Worm (Caenorhabditis elegans) whole organism, midembryonic: Measurements from ENCODE around the gene hrg-2.

ENCODE experiments used
- T22C8.4 ChIP-seq: fragments of 200-800 bp; sonication (Bioruptor generic); IDR thresholded peaks from 2 replicates; pipeline ENCODE4 v1.3.6; 2022; ENCODE audit warnings: missing genetic modification characterization, missing compliant biosample characterization
- cog-1 ChIP-seq: sonication (generic microtip); optimal IDR thresholded peaks from 2 replicates; lab custom pipeline; 2016; ENCODE audit warnings: missing genetic modification characterization, missing compliant biosample characterization
- flt-1 ChIP-seq: fragments of 200-800 bp; sonication (Bioruptor generic); IDR thresholded peaks from 2 replicates; pipeline ENCODE4 v1.3.6; 2022; ENCODE audit warnings: missing genetic modification characterization, missing compliant biosample characterization
- klf-2 ChIP-seq: fragments of 200-800 bp; sonication (Bioruptor generic); conservative IDR thresholded peaks from 2 replicates; pipeline ENCODE4 v1.3.6; 2022; ENCODE audit warnings: missing genetic modification reagents, missing genetic modification characterization, missing compliant biosample characterization
- med-1 ChIP-seq: sonication (generic microtip); optimal IDR thresholded peaks from 2 replicates; lab custom pipeline; 2017; ENCODE audit warnings: missing genetic modification characterization, mild to moderate bottlenecking, missing compliant biosample characterization, antibody characterized with exemption, missing genetic modification reagents; ENCODE audit not compliant: insufficient read depth
- ref-1 ChIP-seq: fragments of 200-800 bp; sonication (Bioruptor generic); conservative IDR thresholded peaks from 2 replicates; pipeline ENCODE4 v1.3.6; 2022; ENCODE audit warnings: missing genetic modification reagents, missing genetic modification characterization, missing compliant biosample characterization
- tab-1 ChIP-seq: fragments of 200-800 bp; sonication (Bioruptor generic); IDR thresholded peaks from 2 replicates; pipeline ENCODE4 v1.3.6; 2022; ENCODE audit warnings: missing genetic modification characterization, missing compliant biosample characterization
- ztf-23 ChIP-seq: fragments of 200-800 bp; sonication (Bioruptor generic); IDR thresholded peaks from 2 replicates; pipeline ENCODE4 v1.3.6; 2022; ENCODE audit warnings: missing genetic modification reagents, missing genetic modification characterization, missing compliant biosample characterization
- ztf-29 ChIP-seq: fragments of 200-800 bp; sonication (Bioruptor generic); IDR thresholded peaks from 2 replicates; pipeline ENCODE4 v1.3.6; 2022; ENCODE audit warnings: missing genetic modification reagents, missing genetic modification characterization, missing compliant biosample characterization

hrg-2 gene

DNA sequence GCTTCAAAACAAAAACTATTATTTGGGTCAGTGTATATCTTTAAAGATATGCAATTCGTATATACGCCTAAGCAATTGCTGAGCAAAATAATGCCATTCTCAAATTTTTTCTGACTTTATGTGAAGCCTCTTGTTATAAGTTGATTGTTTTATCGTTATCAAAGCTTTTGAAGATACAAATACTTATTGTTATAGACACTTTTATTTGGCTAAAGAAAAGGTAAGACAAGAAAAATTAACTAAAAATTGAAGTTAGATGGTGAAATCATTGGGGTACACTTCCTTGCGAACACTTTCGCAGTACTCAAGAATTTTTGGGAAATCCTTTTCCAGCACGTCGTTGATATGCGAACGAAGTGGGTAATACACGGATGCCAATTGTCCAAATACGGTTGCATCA lies 2.0 kb upstream of the hrg-2 start:
- no peak for TF ChIP-seq ref-1 (GFP tag; lab: Robert Waterston, UW)
- no peak for TF ChIP-seq flt-1 (GFP tag; lab: Robert Waterston, UW)
- no peak for TF ChIP-seq tab-1 (GFP tag; lab: Robert Waterston, UW)
- no peak for TF ChIP-seq klf-2 (GFP tag; lab: Robert Waterston, UW)
- TF ChIP-seq ztf-23, result no peak
- no peak for TF ChIP-seq cog-1
- TF ChIP-seq med-1, result no peak

DNA sequence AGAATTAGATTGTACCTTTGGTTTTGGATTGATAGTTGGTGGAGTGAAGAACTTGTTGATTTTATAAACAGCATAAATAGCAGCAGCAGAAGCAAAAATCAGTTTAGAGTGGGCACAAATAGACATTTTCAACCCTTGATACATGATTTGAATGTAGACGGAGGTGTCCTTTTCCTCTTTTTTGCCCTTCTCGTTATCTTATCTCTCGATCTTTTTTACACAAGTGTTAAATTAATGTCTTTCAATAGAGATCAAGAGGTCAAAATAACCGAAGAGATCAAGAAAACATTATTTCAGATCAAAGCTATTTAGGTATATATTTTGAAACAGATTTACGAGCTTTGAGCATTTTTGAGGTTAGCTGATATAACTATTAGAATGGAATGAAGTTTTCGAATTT lies 1.6 kb upstream of the hrg-2 start, which contains the start of gene cdr-7:
cdr-7 (minus strand) TSS at position 205 of the 400 bp plus-strand sequence.
- no peak for TF ChIP-seq ztf-29

DNA sequence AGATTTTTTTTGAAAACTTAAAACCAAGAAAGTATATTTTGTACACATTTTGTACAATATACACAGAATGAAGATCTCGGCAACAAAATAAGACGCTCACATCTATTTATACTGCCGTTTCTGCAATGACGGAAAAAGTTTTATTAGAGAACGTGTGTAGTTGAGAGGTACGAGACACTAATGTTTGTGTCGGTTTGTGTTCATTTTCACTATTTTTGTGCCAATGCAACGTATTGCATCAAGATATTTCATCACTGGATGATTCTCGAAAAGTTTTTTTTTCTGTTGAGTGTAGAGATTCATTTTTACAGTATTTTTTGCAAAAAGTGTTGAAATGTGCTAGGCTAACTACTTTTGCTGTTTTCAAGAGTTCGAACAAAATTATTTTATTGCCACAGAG lies 1.3 kb downstream of the hrg-2 start:
- TF ChIP-seq flt-1 (GFP tag; lab: Robert Waterston, UW) (no peak), tab-1 (GFP tag; lab: Robert Waterston, UW) (no peak), ztf-29 (no peak), cog-1 (no peak), med-1 (no peak), klf-2 (GFP tag; lab: Robert Waterston, UW) (no peak), ref-1 (GFP tag; lab: Robert Waterston, UW) (no peak), T22C8.4 (GFP tag; lab: Robert Waterston, UW) (no peak), ztf-23 (no peak)

DNA sequence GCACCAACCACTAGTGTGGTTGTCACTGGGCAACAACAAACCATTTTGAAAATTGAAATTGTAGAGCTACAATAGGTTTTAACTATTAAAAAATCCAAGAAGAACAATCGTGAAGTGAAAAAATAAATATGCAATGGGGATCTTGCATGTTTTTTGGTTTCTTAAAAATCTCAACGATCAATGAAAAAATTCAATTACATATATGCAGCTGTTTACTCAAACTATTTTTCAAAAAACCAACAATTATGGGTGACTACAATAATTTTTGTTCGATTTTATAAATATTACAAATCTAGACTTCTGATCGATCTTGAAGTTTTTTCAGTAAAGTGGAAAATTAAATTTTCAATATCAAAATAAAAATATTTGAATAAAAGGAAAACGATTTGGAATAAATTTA lies 1.8 kb downstream of the hrg-2 start, which contains the start of gene cdr-4:
cdr-4 (minus strand) TSS at position 101 of the 400 bp plus-strand sequence.
- TF ChIP-seq flt-1 (GFP tag; lab: Robert Waterston, UW) (no peak), ztf-23 (no peak), klf-2 (GFP tag; lab: Robert Waterston, UW) (no peak), ref-1 (GFP tag; lab: Robert Waterston, UW) (no peak), tab-1 (GFP tag; lab: Robert Waterston, UW) (no peak), med-1 (no peak), ztf-29 (no peak), cog-1 (no peak), T22C8.4 (GFP tag; lab: Robert Waterston, UW) (no peak)

DNA sequence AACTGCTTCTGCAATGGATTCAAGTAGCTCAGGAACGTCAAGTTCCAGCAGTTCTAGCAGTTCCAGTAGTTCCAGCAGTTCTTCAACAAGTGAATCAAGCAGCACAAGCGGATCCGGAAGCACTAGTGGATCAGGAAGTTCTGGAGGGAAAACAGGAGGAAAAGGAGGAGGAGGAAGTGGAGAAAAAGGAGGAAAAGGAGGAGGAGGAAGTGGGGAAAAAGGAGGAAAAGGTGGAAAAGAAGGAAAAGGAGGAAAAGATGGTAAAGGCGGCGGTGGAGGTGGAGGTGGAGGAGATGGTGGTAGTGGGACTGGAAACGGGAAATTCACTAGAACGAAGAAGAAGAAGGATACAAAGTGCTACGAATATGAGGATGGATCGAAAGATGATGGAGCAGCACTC lies 3.8 kb downstream of the hrg-2 start:
- TF ChIP-seq klf-2 (GFP tag; lab: Robert Waterston, UW) (0 out of 2 replicates have a peak, but pooled peaks have one; percentile 14), ztf-29 (no peak)

DNA sequence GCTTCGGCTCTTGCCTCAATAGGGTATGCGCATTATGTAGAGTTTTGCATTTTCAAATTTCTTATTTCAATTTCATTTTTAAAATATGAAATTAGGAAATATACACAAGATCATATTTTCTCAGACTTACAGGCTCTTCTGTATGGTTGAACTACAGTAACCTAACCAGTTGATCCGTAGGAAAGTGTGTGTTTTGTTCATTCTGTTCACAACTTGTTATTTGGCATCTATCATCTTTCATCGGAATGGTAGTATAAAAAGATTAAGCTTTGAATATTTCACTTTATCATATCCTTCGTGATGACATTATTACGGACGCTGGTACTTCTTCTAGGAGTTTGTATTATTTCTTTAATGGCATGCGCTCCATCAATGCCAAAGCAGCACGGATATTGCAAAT lies 4.4 kb downstream of the hrg-2 start, which contains the start of gene K01D12.10:
K01D12.10 (plus strand) TSS at position 301 of the 400 bp plus-strand sequence.
- no peak for TF ChIP-seq ztf-23
- TF ChIP-seq tab-1 (GFP tag; lab: Robert Waterston, UW), result no peak
- no peak for TF ChIP-seq klf-2 (GFP tag; lab: Robert Waterston, UW)
- TF ChIP-seq T22C8.4 (GFP tag; lab: Robert Waterston, UW), result no peak
- TF ChIP-seq cog-1, result no peak
- TF ChIP-seq med-1, result no peak
- TF ChIP-seq flt-1 (GFP tag; lab: Robert Waterston, UW), result no peak
- TF ChIP-seq ref-1 (GFP tag; lab: Robert Waterston, UW), result no peak
- TF ChIP-seq ztf-29, result no peak

DNA sequence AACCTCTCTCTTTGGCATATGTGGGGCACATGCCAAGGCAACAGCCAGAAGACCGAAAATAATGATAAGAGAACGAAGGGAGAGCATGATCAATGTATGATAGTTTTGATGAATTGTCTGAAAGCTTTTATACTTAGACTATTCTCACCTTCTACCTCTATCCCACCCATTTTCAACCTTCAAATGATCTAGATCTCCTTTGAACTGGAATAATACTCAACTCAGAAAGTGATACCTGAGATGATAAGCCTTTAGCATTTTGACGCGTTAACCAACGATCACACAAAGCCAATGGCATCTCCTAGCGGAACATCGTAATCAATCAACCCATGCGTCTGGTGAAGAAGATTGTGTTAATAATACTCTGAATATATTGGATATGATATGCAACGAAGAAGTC lies 5.8 kb downstream of the hrg-2 start, which contains the start of gene K01D12.9:
K01D12.9 (minus strand) TSS at position 101 of the 400 bp plus-strand sequence.
- TF ChIP-seq T22C8.4 (GFP tag; lab: Robert Waterston, UW) (no peak), cog-1 (no peak), med-1 (no peak), ztf-29 (no peak), ref-1 (GFP tag; lab: Robert Waterston, UW) (no peak), ztf-23 (no peak), flt-1 (GFP tag; lab: Robert Waterston, UW) (no peak), klf-2 (GFP tag; lab: Robert Waterston, UW) (no peak), tab-1 (GFP tag; lab: Robert Waterston, UW) (no peak)

DNA sequence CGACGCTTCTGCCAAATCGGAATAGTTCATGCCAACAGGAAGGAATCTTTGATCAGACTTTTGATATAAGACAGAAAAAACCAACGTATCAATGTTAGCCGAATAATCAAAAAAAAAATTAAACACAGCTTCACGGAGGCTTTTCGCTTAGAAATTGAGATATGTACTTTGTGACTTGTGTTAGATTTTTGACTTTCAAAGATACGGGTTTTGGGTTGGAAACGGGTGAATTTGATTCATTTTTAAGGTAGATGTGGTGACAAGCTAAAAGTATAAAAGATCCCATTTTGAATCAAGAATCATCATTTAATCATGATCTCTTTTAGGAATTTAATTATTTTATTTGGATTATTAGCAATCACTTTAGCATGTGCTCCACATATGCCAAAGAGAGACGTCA lies 8.0 kb downstream of the hrg-2 start, which contains the start of gene K01D12.8:
K01D12.8 (plus strand) TSS at position 301 of the 400 bp plus-strand sequence.
- TF ChIP-seq cog-1, result no peak
- no peak for TF ChIP-seq ref-1 (GFP tag; lab: Robert Waterston, UW)
- no peak for TF ChIP-seq klf-2 (GFP tag; lab: Robert Waterston, UW)
- no peak for TF ChIP-seq med-1
- TF ChIP-seq ztf-29, result no peak
- TF ChIP-seq tab-1 (GFP tag; lab: Robert Waterston, UW), result no peak
- no peak for TF ChIP-seq T22C8.4 (GFP tag; lab: Robert Waterston, UW)
- TF ChIP-seq ztf-23, result no peak

DNA sequence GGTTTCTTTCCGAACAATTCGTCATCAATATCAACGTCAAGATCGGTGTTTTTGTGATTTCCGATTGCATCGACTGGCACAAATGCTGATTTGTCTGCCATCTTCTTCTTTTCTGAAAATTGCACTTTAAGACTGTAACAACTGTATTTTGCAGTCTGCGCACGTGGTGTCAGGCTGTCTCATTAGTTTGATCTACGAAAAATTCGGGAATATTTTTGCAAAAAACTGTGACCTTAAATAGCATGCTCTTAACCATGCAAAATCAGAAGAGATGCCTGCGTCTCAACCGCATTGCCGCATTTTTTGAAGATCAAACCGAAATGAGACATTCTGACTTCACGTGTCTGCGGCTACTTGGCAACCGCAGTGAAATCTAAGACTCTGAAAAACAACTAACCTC lies 8.9 kb downstream of the hrg-2 start, which contains the start of gene K01D12.7:
K01D12.7 (minus strand) TSS at position 101 of the 400 bp plus-strand sequence.
- TF ChIP-seq tab-1 (GFP tag; lab: Robert Waterston, UW), result no peak
- TF ChIP-seq flt-1 (GFP tag; lab: Robert Waterston, UW), result no peak
- TF ChIP-seq ztf-23, result no peak
- TF ChIP-seq T22C8.4 (GFP tag; lab: Robert Waterston, UW), result no peak
- TF ChIP-seq cog-1, result no peak
- no peak for TF ChIP-seq ztf-29
- no peak for TF ChIP-seq klf-2 (GFP tag; lab: Robert Waterston, UW)

DNA sequence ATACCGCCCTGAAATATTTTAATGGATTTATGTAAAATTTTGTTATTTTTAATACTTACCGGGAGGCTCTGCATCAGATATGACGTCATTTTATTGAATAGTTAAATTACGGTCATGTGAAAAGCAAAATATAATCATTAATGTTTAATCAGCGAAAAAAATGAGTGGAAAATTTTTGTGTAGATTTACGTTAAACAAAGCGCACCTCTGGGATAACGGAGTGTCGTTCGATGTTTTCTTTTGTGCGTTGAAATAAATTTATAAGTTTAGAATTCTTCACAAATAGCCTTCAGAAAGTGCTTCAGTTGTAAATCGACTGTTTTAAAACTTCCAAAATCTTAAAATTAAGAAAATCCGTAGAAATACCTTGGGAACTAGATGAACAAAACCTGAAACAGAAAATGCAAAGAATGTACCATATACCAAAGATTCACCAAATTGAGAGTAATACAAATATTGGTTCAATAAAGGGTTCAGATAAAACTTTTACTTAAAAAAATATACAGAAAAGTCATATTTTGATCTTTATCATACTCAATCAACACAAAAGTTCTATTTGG lies 9.6 kb downstream of the hrg-2 start, which contains the start of the genes K01D12.20 and miga-1:
K01D12.20 (minus strand) TSS at position 138 of the 560 bp plus-strand sequence.
miga-1 (minus strand) TSS at position 183 of the 560 bp plus-strand sequence.
- TF ChIP-seq klf-2 (GFP tag; lab: Robert Waterston, UW) (no peak), med-1 (no peak), ztf-23 (no peak), ref-1 (GFP tag; lab: Robert Waterston, UW) (no peak), cog-1 (no peak), flt-1 (GFP tag; lab: Robert Waterston, UW) (no peak), T22C8.4 (GFP tag; lab: Robert Waterston, UW) (no peak), ztf-29 (no peak), tab-1 (GFP tag; lab: Robert Waterston, UW) (no peak)
